Fruit fly (Drosophila melanogaster) whole organism, embryonic: Measurements from ENCODE around the gene spg.
A peak's percentile ranks its signal among the peaks of the same experiment; 100 is the strongest.

ENCODE experiments used
- Bgb ChIP-seq: fragments of 200-800 bp; sonication (Bioruptor generic); IDR thresholded peaks from 2 replicates; pipeline ENCODE4 v1.3.6; 2022; ENCODE audit warnings: missing biosample characterization, missing genetic modification characterization; ENCODE audit not compliant: partially characterized antibody
- CG10959 ChIP-seq: fragments of 200-800 bp; sonication (Bioruptor generic); IDR thresholded peaks from 2 replicates; pipeline ENCODE4 v1.3.6; 2022; ENCODE audit warnings: missing biosample characterization, missing genetic modification characterization
- CG11093 ChIP-seq: fragments of 200-800 bp; sonication (Bioruptor generic); IDR thresholded peaks from 3 replicates; pipeline ENCODE4 v1.3.6; 2022; ENCODE audit warnings: missing biosample characterization, missing genetic modification characterization
- CG12104 ChIP-seq: fragments of 200-800 bp; sonication (Bioruptor generic); optimal IDR thresholded peaks from 3 replicates; lab custom pipeline; 2016; ENCODE audit warnings: missing biosample characterization, missing genetic modification characterization
- CG12155 ChIP-seq: fragments of 200-800 bp; sonication (Bioruptor generic); optimal IDR thresholded peaks from 3 replicates; lab custom pipeline; 2016; ENCODE audit warnings: missing biosample characterization, missing genetic modification characterization
- CG12299 ChIP-seq: fragments of 200-800 bp; sonication (Bioruptor generic); optimal IDR thresholded peaks from 2 replicates; lab custom pipeline; 2018; ENCODE audit warnings: missing biosample characterization, mild to moderate bottlenecking, missing genetic modification characterization
- CG12391 ChIP-seq: fragments of 200-800 bp; sonication (Bioruptor generic); optimal IDR thresholded peaks from 3 replicates; lab custom pipeline; 2018; ENCODE audit warnings: missing biosample characterization, mild to moderate bottlenecking, missing genetic modification characterization, moderate library complexity
- CG13775 ChIP-seq: fragments of 200-800 bp; sonication (Bioruptor generic); optimal IDR thresholded peaks from 3 replicates; lab custom pipeline; 2017; ENCODE audit warnings: missing biosample characterization, mild to moderate bottlenecking, missing genetic modification characterization
- CG13894 ChIP-seq: fragments of 200-800 bp; sonication (Bioruptor generic); optimal IDR thresholded peaks from 3 replicates; lab custom pipeline; 2018; ENCODE audit warnings: missing biosample characterization, mild to moderate bottlenecking, missing genetic modification characterization, moderate library complexity
- CG15269 ChIP-seq: fragments of 200-800 bp; sonication (Bioruptor generic); optimal IDR thresholded peaks from 2 replicates; lab custom pipeline; 2018; ENCODE audit warnings: missing biosample characterization, mild to moderate bottlenecking, missing genetic modification characterization, moderate library complexity
- CG1647 ChIP-seq: fragments of 200-800 bp; sonication (Bioruptor generic); optimal IDR thresholded peaks from 3 replicates; lab custom pipeline; 2016; ENCODE audit warnings: missing biosample characterization, missing genetic modification characterization
- CG16815 ChIP-seq: fragments of 200-800 bp; sonication (Bioruptor generic); optimal IDR thresholded peaks from 3 replicates; lab custom pipeline; 2017; ENCODE audit warnings: missing biosample characterization, mild to moderate bottlenecking, missing genetic modification characterization
- CG16863 ChIP-seq: fragments of 200-800 bp; sonication (Bioruptor generic); optimal IDR thresholded peaks from 3 replicates; lab custom pipeline; 2016; ENCODE audit warnings: missing biosample characterization, missing genetic modification characterization
- CG1792 ChIP-seq: fragments of 200-800 bp; sonication (Bioruptor generic); optimal IDR thresholded peaks from 2 replicates; lab custom pipeline; 2016; ENCODE audit warnings: missing biosample characterization, missing genetic modification characterization
- CG2889 ChIP-seq: fragments of 200-800 bp; sonication (Bioruptor generic); IDR thresholded peaks from 3 replicates; pipeline ENCODE4 v1.3.6; 2022; ENCODE audit warnings: missing biosample characterization, missing genetic modification characterization
- CG3407 ChIP-seq: fragments of 200-800 bp; sonication (Bioruptor generic); optimal IDR thresholded peaks from 2 replicates; lab custom pipeline; 2018; ENCODE audit warnings: missing biosample characterization, mild to moderate bottlenecking, missing genetic modification characterization
- CG4820 ChIP-seq: fragments of 200-800 bp; sonication (Bioruptor generic); optimal IDR thresholded peaks from 3 replicates; lab custom pipeline; 2016; ENCODE audit warnings: missing biosample characterization, missing genetic modification characterization
- CG4854 ChIP-seq: fragments of 200-800 bp; sonication (Bioruptor generic); optimal IDR thresholded peaks from 2 replicates; lab custom pipeline; 2016; ENCODE audit warnings: missing biosample characterization, missing genetic modification characterization, inconsistent platforms
- CG6654 ChIP-seq: fragments of 200-800 bp; sonication (Bioruptor generic); optimal IDR thresholded peaks from 2 replicates; lab custom pipeline; 2017; ENCODE audit warnings: missing biosample characterization, mild to moderate bottlenecking, missing genetic modification characterization
- CG7839 ChIP-seq: fragments of 200-800 bp; sonication (Bioruptor generic); optimal IDR thresholded peaks from 3 replicates; lab custom pipeline; 2018; ENCODE audit warnings: missing biosample characterization, mild to moderate bottlenecking, missing genetic modification characterization, moderate library complexity
- Dip3 ChIP-seq: fragments of 200-800 bp; sonication (Bioruptor generic); optimal IDR thresholded peaks from 3 replicates; lab custom pipeline; 2016; ENCODE audit warnings: missing biosample characterization, missing genetic modification characterization
- Doc3 ChIP-seq: fragments of 200-800 bp; sonication (Bioruptor generic); IDR thresholded peaks from 3 replicates; pipeline ENCODE4 v1.3.6; 2022; ENCODE audit warnings: missing biosample characterization, missing genetic modification characterization; ENCODE audit not compliant: partially characterized antibody
- E2f1 ChIP-seq: fragments of 200-800 bp; sonication (Bioruptor generic); IDR thresholded peaks from 2 replicates; pipeline ENCODE4 v1.3.6; 2022; ENCODE audit warnings: missing biosample characterization, missing genetic modification characterization
- E2f2 ChIP-seq: fragments of 200-800 bp; sonication (Bioruptor generic); IDR thresholded peaks from 2 replicates; pipeline ENCODE4 v1.3.6; 2022; ENCODE audit warnings: missing biosample characterization, missing genetic modification characterization
- HLH4C ChIP-seq: fragments of 200-800 bp; sonication (Bioruptor generic); IDR thresholded peaks from 3 replicates; pipeline ENCODE4 v1.3.6; 2022; ENCODE audit warnings: missing biosample characterization, missing genetic modification characterization; ENCODE audit not compliant: partially characterized antibody
- HLH54F ChIP-seq: fragments of 200-800 bp; sonication (Bioruptor generic); optimal IDR thresholded peaks from 3 replicates; lab custom pipeline; 2016; ENCODE audit warnings: missing biosample characterization, missing genetic modification characterization
- Hmx ChIP-seq: fragments of 200-800 bp; sonication (Bioruptor generic); optimal IDR thresholded peaks from 2 replicates; lab custom pipeline; 2016; ENCODE audit warnings: missing biosample characterization, missing genetic modification characterization
- Jarid2 ChIP-seq: fragments of 200-800 bp; sonication (Bioruptor generic); optimal IDR thresholded peaks from 3 replicates; lab custom pipeline; 2017; ENCODE audit warnings: mild to moderate bottlenecking, missing biosample characterization, missing genetic modification reagents, missing genetic modification characterization
- Vsx1 ChIP-seq: fragments of 200-800 bp; sonication (Bioruptor generic); optimal IDR thresholded peaks from 2 replicates; lab custom pipeline; 2017; ENCODE audit warnings: missing biosample characterization, mild to moderate bottlenecking, missing genetic modification characterization, missing genetic modification reagents
- bcd ChIP-seq: fragments of 200-800 bp; sonication (Bioruptor generic); optimal IDR thresholded peaks from 2 replicates; lab custom pipeline; 2017; ENCODE audit warnings: missing biosample characterization, mild to moderate bottlenecking, missing genetic modification characterization
- caup ChIP-seq: fragments of 200-800 bp; sonication (Bioruptor generic); optimal IDR thresholded peaks from 3 replicates; lab custom pipeline; 2017; ENCODE audit warnings: missing biosample characterization, mild to moderate bottlenecking, missing genetic modification characterization, moderate library complexity; ENCODE audit not compliant: severe bottlenecking
- crp ChIP-seq, 2 experiments: fragments of 200-800 bp; sonication (Bioruptor generic); optimal IDR thresholded peaks; 2 replicates in 1 of 2; 3 replicates in 1 of 2; lab custom pipeline; 2017; ENCODE audit warnings: missing biosample characterization in 2 of 2, missing genetic modification characterization in 2 of 2, mild to moderate bottlenecking in 1 of 2, moderate library complexity in 1 of 2
- cwo ChIP-seq: fragments of 200-800 bp; sonication (Bioruptor generic); optimal IDR thresholded peaks from 3 replicates; lab custom pipeline; 2017; ENCODE audit warnings: missing biosample characterization, missing genetic modification characterization, mild to moderate bottlenecking, moderate library complexity, missing genetic modification reagents
- fd3F ChIP-seq: fragments of 200-800 bp; sonication (Bioruptor generic); optimal IDR thresholded peaks from 2 replicates; lab custom pipeline; 2018; ENCODE audit warnings: missing biosample characterization, mild to moderate bottlenecking, missing genetic modification characterization, moderate library complexity
- gsb ChIP-seq: fragments of 200-800 bp; sonication (Bioruptor generic); IDR thresholded peaks from 2 replicates; pipeline ENCODE4 v1.3.6; 2022; ENCODE audit warnings: missing biosample characterization, missing genetic modification characterization
- ind ChIP-seq: fragments of 200-800 bp; sonication (Bioruptor generic); optimal IDR thresholded peaks from 3 replicates; lab custom pipeline; 2016; ENCODE audit warnings: missing biosample characterization, missing genetic modification characterization
- jigr1 ChIP-seq: fragments of 200-800 bp; sonication (Bioruptor generic); IDR thresholded peaks from 3 replicates; pipeline ENCODE4 v1.3.6; 2022; ENCODE audit warnings: missing biosample characterization, missing genetic modification characterization
- jumu ChIP-seq: fragments of 200-800 bp; sonication (Bioruptor generic); optimal IDR thresholded peaks from 3 replicates; lab custom pipeline; 2016; ENCODE audit warnings: missing biosample characterization, missing genetic modification characterization
- kah ChIP-seq: fragments of 200-800 bp; sonication (Bioruptor generic); optimal IDR thresholded peaks from 2 replicates; lab custom pipeline; 2018; ENCODE audit warnings: missing biosample characterization, mild to moderate bottlenecking, missing genetic modification characterization
- kni ChIP-seq: fragments of 200-800 bp; sonication (Bioruptor generic); optimal IDR thresholded peaks from 3 replicates; lab custom pipeline; 2017; ENCODE audit warnings: mild to moderate bottlenecking, missing biosample characterization, missing genetic modification reagents, missing genetic modification characterization
- luna ChIP-seq: fragments of 200-800 bp; sonication (Bioruptor generic); optimal IDR thresholded peaks from 2 replicates; lab custom pipeline; 2016; ENCODE audit warnings: missing biosample characterization, missing genetic modification characterization
- mam ChIP-seq: fragments of 200-800 bp; sonication (Bioruptor generic); optimal IDR thresholded peaks from 3 replicates; lab custom pipeline; 2016; ENCODE audit warnings: missing biosample characterization, missing genetic modification characterization
- oc ChIP-seq: fragments of 200-800 bp; sonication (Bioruptor generic); optimal IDR thresholded peaks from 2 replicates; lab custom pipeline; 2018; ENCODE audit warnings: missing biosample characterization, mild to moderate bottlenecking, missing genetic modification characterization, moderate library complexity
- pb ChIP-seq: fragments of 200-800 bp; sonication (Bioruptor generic); optimal IDR thresholded peaks from 3 replicates; lab custom pipeline; 2016; ENCODE audit warnings: missing biosample characterization, missing genetic modification characterization
- pfk ChIP-seq: fragments of 200-800 bp; sonication (Bioruptor generic); optimal IDR thresholded peaks from 2 replicates; lab custom pipeline; 2018; ENCODE audit warnings: missing biosample characterization, mild to moderate bottlenecking, missing genetic modification characterization, moderate library complexity
- rib ChIP-seq: fragments of 200-800 bp; sonication (Bioruptor generic); IDR thresholded peaks from 2 replicates; pipeline ENCODE4 v1.3.6; 2022; ENCODE audit warnings: missing biosample characterization, missing genetic modification characterization
- sna ChIP-seq: fragments of 200-800 bp; sonication (Bioruptor generic); IDR thresholded peaks from 2 replicates; pipeline ENCODE4 v1.3.6; 2022; ENCODE audit warnings: missing biosample characterization, missing genetic modification characterization; ENCODE audit not compliant: partially characterized antibody
- sqz ChIP-seq: fragments of 200-800 bp; sonication (Bioruptor generic); optimal IDR thresholded peaks from 3 replicates; lab custom pipeline; 2018; ENCODE audit warnings: missing biosample characterization, mild to moderate bottlenecking, missing genetic modification characterization
- vnd ChIP-seq: fragments of 200-800 bp; sonication (Bioruptor generic); IDR thresholded peaks from 3 replicates; pipeline ENCODE4 v1.3.6; 2022; ENCODE audit warnings: missing biosample characterization, missing genetic modification characterization; ENCODE audit not compliant: partially characterized antibody

The spg gene

dm6 chr3R:28857287-28858024 lies 12.4 kb downstream of the spg start (continued):
- TF ChIP-seq ind (peak; percentile 41), jigr1 (GFP tag; lab: Robert Waterston, UW) (no peak), CG2889 (no peak), fd3F (GFP tag; lab: Kevin White, UChicago) (no peak), HLH54F (peak; percentile 18), bcd (GFP tag; lab: Kevin White, UChicago) (peak; percentile 6), CG16815 (GFP tag; lab: Kevin White, UChicago) (no peak), CG13894 (tag; lab: Kevin White, UChicago) (no peak), CG11093 (no peak), kni (no peak), Doc3 (no peak), CG12299 (tag; lab: Kevin White, UChicago) (no peak), CG12391 (peak; percentile 45), CG16863 (GFP tag; lab: Kevin White, UChicago) (peak; percentile 38), jumu (no peak), CG4820 (GFP tag; lab: Kevin White, UChicago) (no peak), Dip3 (GFP tag; lab: Kevin White, UChicago) (no peak), mam (GFP tag; lab: Kevin White, UChicago) (peak; percentile 29), CG10959 (GFP tag; lab: Robert Waterston, UW) (0 out of 2 replicates have a peak, but pooled peaks have one; percentile 27), E2f2 (GFP tag; lab: Robert Waterston, UW) (0 out of 2 replicates have a peak, but pooled peaks have one; percentile 21), kah (no peak), E2f1 (GFP tag; lab: Robert Waterston, UW) (no peak; the same call in 1 of the 2 replicates), Bgb (GFP tag; lab: Robert Waterston, UW) (no peak), pb (GFP tag; lab: Kevin White, UChicago) (peak; percentile 1), crp (GFP tag; optimal IDR thresholded peaks at IDR 0.05; lab: Kevin White, UChicago) (no peak), Vsx1 (GFP tag; lab: Kevin White, UChicago) (no peak), cwo (no peak), HLH4C (GFP tag; lab: Robert Waterston, UW) (no peak), CG3407 (peak; percentile 15), vnd (GFP tag; lab: Robert Waterston, UW) (no peak), CG1647 (no peak), caup (peak; percentile 14), oc (tag; lab: Kevin White, UChicago) (no peak), gsb (no peak), CG4854 (GFP tag; lab: Kevin White, UChicago) (no peak), sna (GFP tag; lab: Robert Waterston, UW) (no peak), CG7839 (tag; lab: Kevin White, UChicago) (peak; percentile 58), CG1792 (GFP tag; lab: Kevin White, UChicago) (no peak), CG13775 (GFP tag; lab: Kevin White, UChicago) (no peak), CG6654 (GFP tag; lab: Kevin White, UChicago) (no peak), rib (GFP tag; lab: Robert Waterston, UW) (no peak), Hmx (no peak), luna (no peak), CG12155 (no peak), CG15269 (peak; percentile 33), Jarid2 (GFP tag; lab: Kevin White, UChicago) (no peak), CG12104 (GFP tag; lab: Kevin White, UChicago) (no peak), sqz (GFP tag; lab: Kevin White, UChicago) (no peak), pfk (GFP tag; lab: Kevin White, UChicago) (no peak)
